Fruit fly (Drosophila melanogaster): Measurements from ENCODE around the gene CG13721.

- no peak for TF ChIP-seq CG9948 (tag; optimal IDR thresholded peaks at IDR 0.05)
- TF ChIP-seq CG34367 (tag; optimal IDR thresholded peaks at IDR 0.05): no peak
- TF ChIP-seq Snoo (tag; optimal IDR thresholded peaks at IDR 0.05): no peak
- TF ChIP-seq D1 (tag; optimal IDR thresholded peaks at IDR 0.05): no peak
- TF ChIP-seq rn (GFP tag; IDR thresholded peaks at IDR 0.05): no peak
- TF ChIP-seq CG8301 (tag; optimal IDR thresholded peaks at IDR 0.05): no peak
- TF ChIP-seq CG13204 (GFP tag; optimal IDR thresholded peaks at IDR 0.05): no peak
- no peak for TF ChIP-seq CG15710 (tag; optimal IDR thresholded peaks at IDR 0.05)
- TF ChIP-seq CG14655 (GFP tag; optimal IDR thresholded peaks at IDR 0.05): no peak
- TF ChIP-seq Ets98B (GFP tag; IDR thresholded peaks at IDR 0.05): no peak
- TF ChIP-seq EcR (GFP tag; optimal IDR thresholded peaks at IDR 0.05): no peak
- TF ChIP-seq gl (tag; optimal IDR thresholded peaks at IDR 0.05): no peak
Measured at dm6 chr3L:4475704-4476103, 21.9 kb downstream of the CG13721 start.

Data from whole organism, pupa.